Worm (Caenorhabditis elegans) whole organism, late embryonic: ENCODE measurements around the gene erp-44.3.

Experiments used
- C08G9.2 ChIP-seq: sonication (generic microtip); optimal IDR thresholded peaks from 2 replicates; lab custom pipeline; 2016; ENCODE audit warnings: mild to moderate bottlenecking, missing genetic modification characterization, moderate library complexity, missing compliant biosample characterization
- K02D7.2 ChIP-seq: sonication (generic microtip); optimal IDR thresholded peaks from 2 replicates; lab custom pipeline; 2017; ENCODE audit warnings: mild to moderate bottlenecking, missing genetic modification characterization, missing compliant biosample characterization
- ama-1 ChIP-seq: fragments of 150-350 bp; optimal IDR thresholded peaks from 2 replicates; lab custom pipeline; 2014
- ceh-22 ChIP-seq: sonication (generic microtip); optimal IDR thresholded peaks from 2 replicates; lab custom pipeline; 2017; ENCODE audit warnings: missing biosample characterization, missing genetic modification characterization
- dve-1 ChIP-seq: sonication (generic microtip); optimal IDR thresholded peaks from 2 replicates; lab custom pipeline; 2017; ENCODE audit warnings: antibody characterized with exemption, mild to moderate bottlenecking, missing genetic modification characterization, missing compliant biosample characterization
- fkh-10 ChIP-seq: fragments of 150-350 bp; optimal IDR thresholded peaks from 2 replicates; lab custom pipeline; 2014; ENCODE audit warnings: missing biosample characterization, missing genetic modification reagents, missing genetic modification characterization
- lim-6 ChIP-seq: sonication (generic microtip); optimal IDR thresholded peaks from 2 replicates; lab custom pipeline; 2016; ENCODE audit warnings: missing genetic modification characterization, missing compliant biosample characterization
- nhr-11 ChIP-seq: fragments of 150-350 bp; optimal IDR thresholded peaks from 2 replicates; lab custom pipeline; 2014; ENCODE audit warnings: missing biosample characterization, missing genetic modification characterization
- odd-2 ChIP-seq: sonication (generic microtip); optimal IDR thresholded peaks from 2 replicates; lab custom pipeline; 2017; ENCODE audit warnings: antibody characterized with exemption, mild to moderate bottlenecking, missing genetic modification characterization, missing compliant biosample characterization
- pha-4 ChIP-seq: fragments of 150-350 bp; optimal IDR thresholded peaks from 2 replicates; lab custom pipeline; 2018; ENCODE audit warnings: missing biosample characterization, missing genetic modification reagents, missing genetic modification characterization
- pqm-1 ChIP-seq: sonication (generic microtip); optimal IDR thresholded peaks from 2 replicates; lab custom pipeline; 2016; ENCODE audit warnings: missing genetic modification characterization, missing compliant biosample characterization
- sox-4 ChIP-seq: sonication (generic microtip); optimal IDR thresholded peaks from 2 replicates; lab custom pipeline; 2017; ENCODE audit warnings: mild to moderate bottlenecking, missing genetic modification characterization, inconsistent platforms, missing compliant biosample characterization
- zip-5 ChIP-seq: sonication (generic microtip); optimal IDR thresholded peaks from 2 replicates; lab custom pipeline; 2016; ENCODE audit warnings: missing genetic modification characterization, missing compliant biosample characterization

- no peak for TF ChIP-seq K02D7.2 (tag; lab: Kevin White, UChicago)
- TF ChIP-seq C08G9.2: no peak
- no peak for TF ChIP-seq dve-1 (tag; lab: Kevin White, UChicago)
- no peak for TF ChIP-seq nhr-11 (tag; lab: Kevin White, UChicago)
- TF ChIP-seq fkh-10 (GFP tag; lab: Kevin White, UChicago): no peak
- TF ChIP-seq zip-5: no peak
- TF ChIP-seq pha-4 (tag; lab: Kevin White, UChicago): no peak
- TF ChIP-seq ama-1: no peak
- no peak for TF ChIP-seq pqm-1 (tag; lab: Kevin White, UChicago)
- TF ChIP-seq sox-4 (tag; lab: Kevin White, UChicago): no peak
- no peak for TF ChIP-seq ceh-22 (tag; lab: Kevin White, UChicago)
- TF ChIP-seq odd-2 (tag; lab: Kevin White, UChicago): no peak
- no peak for TF ChIP-seq lim-6 (tag; lab: Kevin White, UChicago)
These were observed 7.0 kb upstream of the erp-44.3 start, which contains the start of gene irld-8 for ce11 chrIV:8115462-8115861.
